Worm (Caenorhabditis elegans): ENCODE data around the gene npr-33.

ce11 chrX:15901214-15901613, 9.2 kb upstream of the npr-33 start:
- TF ChIP-seq ama-1 (optimal IDR thresholded peaks at IDR 0.05) (no peak), hmbx-1 (tag; optimal IDR thresholded peaks at IDR 0.05) (no peak), flt-1 (GFP tag; IDR thresholded peaks at IDR 0.05) (no peak)
